Fruit fly (Drosophila melanogaster): ENCODE measurements around the gene CG14989.

CG14989 gene

DNA sequence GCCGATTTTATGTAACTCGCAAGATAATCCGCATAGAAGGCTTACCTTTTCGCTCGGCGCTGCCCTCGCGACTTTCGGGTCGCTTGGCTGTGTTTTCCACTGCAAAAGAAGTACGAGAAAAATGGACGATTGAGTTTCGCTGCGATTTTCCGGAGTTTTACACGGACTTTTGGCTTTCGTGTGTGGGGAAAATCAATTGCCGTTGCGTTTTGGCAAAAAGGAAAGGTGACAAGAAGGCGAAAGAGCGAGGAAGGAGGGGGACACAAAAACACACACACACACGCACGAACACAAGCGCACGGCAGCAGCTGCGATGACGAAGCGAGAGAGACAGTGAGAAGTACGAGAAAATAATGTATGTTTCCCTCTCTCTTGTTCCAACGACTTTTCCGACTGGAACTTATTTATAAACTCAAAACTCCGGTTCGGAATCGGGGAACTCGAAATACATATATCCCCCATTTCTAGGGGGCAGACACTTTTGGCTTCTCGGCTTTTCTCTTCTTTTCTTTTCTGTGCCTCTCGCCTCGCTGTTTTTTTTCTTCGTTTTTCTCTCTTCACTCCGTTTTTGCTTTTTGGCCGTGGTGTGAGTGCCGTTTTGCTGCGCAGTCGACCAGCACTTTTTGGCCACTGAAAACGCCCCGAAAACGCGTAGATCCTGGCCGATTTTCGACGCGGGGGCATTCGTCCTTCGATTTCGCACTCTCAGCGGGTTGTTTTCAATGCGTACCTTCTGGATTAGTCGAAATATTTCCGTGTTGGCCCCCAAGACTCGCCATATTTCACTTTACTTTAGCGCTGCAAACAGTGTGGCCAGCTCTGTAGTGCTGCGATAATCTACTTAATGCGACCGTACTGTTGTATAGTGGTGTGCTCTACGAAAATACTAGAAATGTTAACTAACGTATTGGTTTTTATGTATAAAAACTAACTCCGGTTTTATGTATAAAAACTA is 46.6 kb downstream of the CG14989 start, which contains the start of gene ens:
TSS of gene ens (minus strand) at position 827 of the 955 bp plus-strand sequence.
- no peak for TF ChIP-seq psq (optimal IDR thresholded peaks at IDR 0.05)
- no peak for TF ChIP-seq Myc (optimal IDR thresholded peaks at IDR 0.05)
- TF ChIP-seq ttk (optimal IDR thresholded peaks at IDR 0.05): no peak
- no peak for TF ChIP-seq h (optimal IDR thresholded peaks at IDR 0.05)
- no peak for TF ChIP-seq insv (optimal IDR thresholded peaks at IDR 0.05)
- no peak for TF ChIP-seq Sin3A (optimal IDR thresholded peaks at IDR 0.05)

- TF ChIP-seq Sin3A (optimal IDR thresholded peaks at IDR 0.05): no peak
- no peak for TF ChIP-seq h (optimal IDR thresholded peaks at IDR 0.05)
- TF ChIP-seq insv (optimal IDR thresholded peaks at IDR 0.05): no peak
Measured at dm6 chr3L:4135857-4136256, 48.5 kb downstream of the CG14989 start, which contains the start of gene RfC4. RfC4 (minus strand) TSS chr3L:4136038.

DNA sequence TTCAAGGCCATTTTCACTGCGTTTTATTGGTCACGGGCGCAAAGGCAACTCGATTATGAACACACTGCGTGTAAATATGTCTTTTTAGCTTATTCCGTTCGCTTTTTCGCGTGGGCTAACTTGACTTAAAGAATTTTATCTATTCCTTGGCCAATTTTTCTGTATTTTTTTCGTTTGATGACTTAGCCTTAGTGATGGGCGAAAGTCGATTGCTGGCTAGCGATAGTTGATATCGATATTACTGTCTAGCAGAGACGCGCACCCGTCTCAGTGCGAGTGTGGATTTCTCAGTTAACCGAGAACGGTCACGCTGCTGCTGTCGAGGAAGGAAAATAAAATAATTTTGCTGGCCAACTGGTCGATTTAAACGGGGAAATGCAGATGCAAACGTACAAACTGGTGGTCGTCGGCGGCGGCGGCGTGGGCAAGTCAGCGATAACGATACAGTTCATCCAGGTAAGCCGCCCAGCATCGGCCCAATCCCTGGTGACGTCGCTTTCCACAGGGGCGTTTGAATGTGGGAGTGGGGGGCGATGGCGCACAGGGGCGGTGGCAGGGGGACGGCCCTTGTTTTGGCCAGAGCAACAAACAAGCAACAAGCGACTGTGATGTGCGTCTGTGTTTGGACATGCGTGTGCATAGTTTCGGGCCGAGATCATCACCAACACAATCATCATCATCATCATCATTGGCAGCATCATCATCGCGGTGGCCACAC is 51.6 kb downstream of the CG14989 start, which contains the start of the genes Rop and Ras64B:
TSS of gene Rop (minus strand) at position 193 of the 718 bp plus-strand sequence.
TSS of gene Ras64B (plus strand) at position 273 of the 718 bp plus-strand sequence.
- TF ChIP-seq insv (optimal IDR thresholded peaks at IDR 0.05) (no peak), Sin3A (optimal IDR thresholded peaks at IDR 0.05) (no peak), Myc (optimal IDR thresholded peaks at IDR 0.05) (no peak), ttk (optimal IDR thresholded peaks at IDR 0.05) (no peak), psq (optimal IDR thresholded peaks at IDR 0.05) (no peak)

dm6 chr3L:4141167-4141566 is 53.8 kb downstream of the CG14989 start, which contains the start of gene Akh:
Akh (plus strand) TSS chr3L:4141467.
- TF ChIP-seq psq (optimal IDR thresholded peaks at IDR 0.05) (no peak), Myc (optimal IDR thresholded peaks at IDR 0.05) (no peak), ttk (optimal IDR thresholded peaks at IDR 0.05) (no peak), h (optimal IDR thresholded peaks at IDR 0.05) (no peak), Sin3A (optimal IDR thresholded peaks at IDR 0.05) (no peak), insv (optimal IDR thresholded peaks at IDR 0.05) (no peak)

- TF ChIP-seq h (optimal IDR thresholded peaks at IDR 0.05) (no peak), Myc (optimal IDR thresholded peaks at IDR 0.05) (no peak), Sin3A (optimal IDR thresholded peaks at IDR 0.05) (no peak), psq (optimal IDR thresholded peaks at IDR 0.05) (no peak), insv (optimal IDR thresholded peaks at IDR 0.05) (no peak), ttk (optimal IDR thresholded peaks at IDR 0.05) (no peak)
Measured at dm6 chr3L:4142064-4142463, 54.7 kb downstream of the CG14989 start, which contains the start of gene CG32260. CG32260 (plus strand) TSS chr3L:4142364.
